Fruit fly (Drosophila melanogaster) ovary, adult (tissue): ENCODE data around the gene CG10435.

Experiments used
- CG17801 ChIP-seq: fragments of 200-800 bp; optimal IDR thresholded peaks from 2 replicates; lab custom pipeline; 2019; ENCODE audit warnings: missing biosample characterization, mild to moderate bottlenecking, missing genetic modification characterization, moderate library complexity; ENCODE audit not compliant: partially characterized antibody

The CG10435 gene

DNA sequence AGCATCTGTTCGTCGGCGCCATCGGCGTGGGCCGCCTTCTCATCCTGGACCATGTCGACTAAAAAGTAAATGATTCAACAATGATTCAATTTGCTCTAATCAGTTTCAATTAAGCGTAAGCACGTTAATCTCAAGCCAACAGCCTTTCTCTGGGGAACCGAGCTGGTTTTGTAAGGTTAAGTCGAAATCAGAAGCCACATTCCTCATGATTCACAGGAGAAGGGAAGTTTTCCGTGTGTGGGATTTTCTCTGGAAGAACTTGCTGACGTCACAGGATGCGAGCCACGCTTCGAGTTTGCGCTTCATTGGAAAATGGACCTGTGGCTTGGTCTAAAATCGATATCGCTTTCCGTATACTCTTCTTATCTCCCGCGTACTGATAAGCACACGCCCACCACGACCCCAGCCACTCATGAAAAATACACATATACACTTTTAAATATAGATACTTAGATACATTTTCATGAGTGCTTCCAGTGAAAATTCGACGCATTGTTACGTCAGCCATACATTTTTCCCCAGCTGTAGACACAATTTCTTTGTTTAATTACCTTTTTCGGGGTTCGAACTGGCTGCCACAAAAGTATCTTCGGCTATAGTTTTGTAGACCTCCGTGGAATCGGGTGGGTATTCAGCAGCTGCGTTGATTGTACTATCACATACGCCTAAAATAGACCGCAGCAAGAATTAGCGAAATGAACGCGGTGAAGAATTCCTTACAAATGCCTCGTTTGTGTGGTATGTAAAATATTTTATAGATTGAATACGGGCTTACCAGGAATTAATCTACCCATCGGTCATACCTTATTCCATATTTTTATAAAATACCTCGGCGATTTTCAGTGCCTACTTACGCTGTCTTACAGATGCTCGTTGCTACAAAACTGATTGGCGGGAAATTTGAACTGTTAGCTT is 35.7 kb downstream of the CG10435 start:
- peak; percentile 32 for TF ChIP-seq CG17801 (GFP tag; lab: Kevin White, UChicago)

DNA sequence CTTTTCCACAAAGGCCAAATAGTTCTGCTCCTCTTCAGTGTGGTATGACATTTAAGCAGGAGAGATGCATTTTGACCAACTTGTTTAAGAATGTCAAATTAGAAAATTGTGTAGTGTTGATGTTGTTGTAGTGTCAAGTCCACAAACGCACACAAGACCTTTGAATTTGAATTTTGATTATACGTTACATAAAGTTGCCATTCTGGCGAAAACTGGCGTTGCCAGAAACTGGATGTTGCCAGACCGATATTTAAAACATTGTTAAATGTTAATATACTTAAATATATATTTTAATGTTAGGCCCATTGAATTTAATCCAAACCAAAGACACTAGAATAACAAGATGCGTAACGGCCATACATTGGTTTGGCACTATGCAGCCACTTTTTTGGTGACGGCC is 40.0 kb downstream of the CG10435 start:
- TF ChIP-seq CG17801 (GFP tag; lab: Kevin White, UChicago) = no peak

DNA sequence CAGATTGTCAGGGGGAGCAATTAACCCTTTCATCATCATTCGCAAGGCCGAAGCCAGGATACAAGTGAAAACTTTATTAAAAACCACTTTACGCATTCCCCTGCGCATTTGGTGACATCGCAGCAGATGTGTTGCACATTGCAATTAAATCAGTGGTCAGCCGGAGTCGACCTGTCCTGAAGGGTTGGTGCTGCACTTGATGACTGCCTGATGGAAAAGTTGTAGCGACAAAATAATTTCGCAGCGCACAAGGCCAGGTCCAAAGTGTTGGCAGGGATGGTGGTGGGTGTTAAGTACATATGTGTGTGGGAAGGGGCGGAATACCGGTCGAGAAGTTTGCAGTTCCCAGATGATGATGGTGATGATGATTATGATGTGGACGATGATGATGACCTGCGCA is 40.8 kb downstream of the CG10435 start:
- TF ChIP-seq CG17801 (GFP tag; lab: Kevin White, UChicago) = no peak

DNA sequence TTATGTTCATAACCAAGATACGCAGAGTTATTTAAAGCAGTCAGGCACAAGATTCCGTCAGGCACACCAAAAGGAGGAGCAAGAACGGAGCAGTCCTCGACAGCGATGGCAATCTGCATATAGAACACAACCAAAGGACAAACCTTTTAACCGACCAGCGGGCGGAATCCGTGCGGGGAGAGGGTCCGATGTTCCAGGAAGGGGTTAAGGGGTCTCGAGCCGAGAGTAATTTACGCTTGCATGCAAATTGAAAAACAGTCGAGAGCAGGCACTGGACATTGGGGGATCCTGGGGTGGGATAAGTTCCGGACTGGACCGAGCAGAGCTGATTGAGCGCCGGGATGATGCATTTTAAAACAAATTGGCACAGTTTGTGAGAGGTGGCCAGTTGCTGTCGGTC is 42.4 kb downstream of the CG10435 start:
- TF ChIP-seq CG17801 (GFP tag; lab: Kevin White, UChicago) = no peak

DNA sequence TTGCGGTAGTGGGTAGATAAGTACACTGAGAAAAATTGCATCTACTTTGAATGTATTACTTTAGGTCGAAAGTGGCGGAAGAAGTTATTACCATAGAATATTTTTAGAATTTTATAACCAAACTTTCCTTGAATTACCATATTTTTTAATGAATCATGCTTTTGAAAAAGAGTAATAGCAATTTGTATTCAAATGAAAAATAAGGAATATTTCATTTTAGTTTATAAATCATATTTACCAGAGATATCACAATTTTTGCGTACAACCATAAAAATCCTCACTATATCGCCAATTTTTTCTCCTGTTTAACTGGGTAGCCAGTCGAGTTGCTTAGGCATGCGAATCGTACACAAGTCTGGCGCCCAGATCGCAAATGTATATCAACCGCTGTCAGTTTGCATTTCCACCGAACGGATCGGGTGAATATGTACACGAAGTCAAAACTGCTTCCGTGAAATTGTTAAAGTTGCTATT is 43.3 kb downstream of the CG10435 start:
- no peak for TF ChIP-seq CG17801 (GFP tag; lab: Kevin White, UChicago)

DNA sequence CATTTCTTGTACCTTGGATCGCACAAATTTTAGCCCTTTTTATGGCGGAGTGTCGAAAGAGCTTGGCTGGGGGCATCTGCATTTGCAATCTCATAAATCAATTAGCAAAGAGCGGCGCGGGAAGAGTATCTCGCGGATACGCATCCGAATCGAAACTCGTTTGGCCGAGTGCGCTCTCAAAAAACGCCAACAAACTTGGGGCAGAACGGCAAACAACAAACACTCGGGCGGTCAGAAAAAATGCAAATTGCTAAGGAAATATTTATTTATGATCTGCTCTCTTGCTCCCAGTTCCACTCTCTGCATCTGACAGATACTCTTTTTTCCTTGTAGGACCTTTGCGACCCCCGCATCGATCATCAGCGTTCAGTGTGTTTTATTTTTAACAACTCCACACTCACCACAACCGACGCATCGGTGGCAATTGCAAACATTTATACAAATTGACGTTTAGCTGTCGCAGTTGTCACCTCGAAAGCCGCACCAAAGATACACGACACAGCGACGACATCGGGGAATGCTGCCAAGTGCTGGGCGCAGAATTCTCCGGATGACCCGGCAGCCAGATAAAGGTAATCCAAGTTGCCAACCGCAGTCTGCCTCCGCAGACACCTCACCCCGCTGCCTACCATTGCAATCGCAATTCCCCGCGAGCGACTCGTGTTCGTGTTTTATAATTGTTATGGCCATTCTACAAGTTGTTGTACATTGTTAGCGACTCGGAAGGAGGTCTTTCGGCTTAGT is 43.9 kb downstream of the CG10435 start:
- TF ChIP-seq CG17801 (GFP tag; lab: Kevin White, UChicago) = no peak

DNA sequence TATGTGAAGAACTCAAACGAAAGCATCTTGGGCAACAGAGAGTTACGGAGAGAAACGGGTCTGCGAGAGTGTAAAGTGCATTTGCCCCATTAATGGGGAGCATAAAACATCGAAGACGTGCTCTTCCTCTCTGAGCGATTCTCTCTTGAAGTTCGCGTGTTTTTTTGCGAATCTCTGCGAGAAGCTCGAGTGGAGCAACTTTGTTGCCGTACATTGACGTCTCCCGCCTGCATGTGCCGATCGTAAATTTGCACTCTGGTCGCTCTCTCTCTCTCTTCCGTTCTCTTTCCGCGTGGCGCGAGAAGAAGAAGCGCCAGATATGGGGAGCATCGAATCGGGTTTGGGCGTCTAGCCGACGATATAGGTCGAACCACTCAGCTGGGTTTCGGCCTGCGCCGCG is 45.2 kb downstream of the CG10435 start:
- peak; percentile 18 for TF ChIP-seq CG17801 (GFP tag; lab: Kevin White, UChicago)

DNA sequence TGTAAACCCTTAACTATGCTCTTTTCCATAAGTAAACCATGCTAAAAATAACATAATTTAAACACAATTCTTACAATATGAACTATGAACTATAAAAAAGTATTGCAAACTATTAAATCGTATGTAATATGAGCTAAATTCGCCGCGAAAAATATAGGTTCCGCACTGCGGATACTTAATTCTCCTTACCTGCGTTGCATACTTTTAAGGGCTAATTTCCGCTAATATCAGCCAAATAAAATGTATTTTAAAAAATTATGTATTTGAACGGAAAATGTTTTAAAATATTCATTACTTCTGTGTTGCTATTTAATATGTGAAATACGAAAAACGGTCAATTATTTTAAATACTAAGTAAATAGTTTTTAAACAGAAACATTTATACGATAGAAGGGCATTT is 45.7 kb downstream of the CG10435 start, which contains the start of gene dsx:
TSS of gene dsx (minus strand) at position 62 of the 400 bp plus-strand sequence.
- no peak for TF ChIP-seq CG17801 (GFP tag; lab: Kevin White, UChicago)

DNA sequence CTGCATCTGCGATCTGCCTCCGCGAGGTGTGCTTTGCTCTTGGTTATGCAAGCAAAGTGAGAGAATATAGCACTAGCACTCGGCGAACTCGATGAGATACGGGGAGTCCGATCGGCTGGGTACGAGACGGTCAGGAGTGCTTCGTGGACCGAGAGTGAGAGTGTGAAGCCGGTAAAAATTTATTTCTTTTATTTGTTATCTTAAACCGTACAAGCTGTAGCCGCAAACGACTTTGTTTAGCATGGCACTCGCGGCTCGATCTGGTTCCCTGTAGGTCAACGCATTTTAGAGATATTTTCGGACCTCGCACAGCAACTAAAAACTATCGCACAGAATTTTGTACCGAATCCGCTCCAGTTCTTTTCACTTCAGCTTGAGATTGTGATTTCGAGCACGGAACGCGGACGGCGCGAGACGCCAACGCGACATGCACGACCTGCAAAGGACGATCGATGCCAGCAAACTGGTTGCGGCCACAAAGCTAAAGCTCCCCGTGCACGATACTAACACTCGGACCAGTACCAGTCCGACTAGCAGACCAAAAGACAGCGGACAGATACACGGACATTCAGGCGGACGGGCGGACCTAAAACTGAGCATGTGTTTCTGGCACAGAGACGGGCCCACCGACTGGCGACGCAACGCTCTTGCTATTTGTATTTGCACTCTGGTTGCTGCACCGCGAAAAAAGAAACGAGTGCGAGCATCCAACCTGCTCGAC is 46.3 kb downstream of the CG10435 start:
- TF ChIP-seq CG17801 (GFP tag; lab: Kevin White, UChicago) = no peak

DNA sequence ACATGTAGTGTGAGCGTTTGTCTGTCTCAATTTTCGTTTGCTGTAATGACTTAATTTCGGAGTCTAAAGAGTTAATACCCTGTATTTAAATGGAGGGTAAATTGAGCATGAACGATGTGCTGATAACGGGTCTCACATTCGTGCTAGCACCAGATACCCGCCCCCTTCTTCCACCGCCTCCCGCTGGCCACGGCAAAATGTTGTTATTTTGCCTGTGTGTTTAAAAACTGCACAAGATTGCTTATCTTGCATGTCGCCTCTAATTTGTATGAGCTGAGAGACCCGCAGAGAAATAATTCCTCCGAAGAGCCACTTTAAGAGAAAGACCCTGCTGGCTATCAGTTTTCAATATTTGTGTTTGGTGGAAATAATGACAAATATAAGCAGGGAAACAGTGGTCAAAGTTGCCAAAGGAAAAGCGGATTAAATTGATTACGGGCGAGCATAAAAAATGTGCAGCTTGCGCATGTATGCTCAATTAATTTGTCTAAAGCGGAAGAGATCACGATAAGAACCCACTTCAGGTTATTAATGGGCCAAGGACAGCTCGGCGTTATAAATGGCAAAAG is 48.2 kb downstream of the CG10435 start:
- TF ChIP-seq CG17801 (GFP tag; lab: Kevin White, UChicago) = no peak

DNA sequence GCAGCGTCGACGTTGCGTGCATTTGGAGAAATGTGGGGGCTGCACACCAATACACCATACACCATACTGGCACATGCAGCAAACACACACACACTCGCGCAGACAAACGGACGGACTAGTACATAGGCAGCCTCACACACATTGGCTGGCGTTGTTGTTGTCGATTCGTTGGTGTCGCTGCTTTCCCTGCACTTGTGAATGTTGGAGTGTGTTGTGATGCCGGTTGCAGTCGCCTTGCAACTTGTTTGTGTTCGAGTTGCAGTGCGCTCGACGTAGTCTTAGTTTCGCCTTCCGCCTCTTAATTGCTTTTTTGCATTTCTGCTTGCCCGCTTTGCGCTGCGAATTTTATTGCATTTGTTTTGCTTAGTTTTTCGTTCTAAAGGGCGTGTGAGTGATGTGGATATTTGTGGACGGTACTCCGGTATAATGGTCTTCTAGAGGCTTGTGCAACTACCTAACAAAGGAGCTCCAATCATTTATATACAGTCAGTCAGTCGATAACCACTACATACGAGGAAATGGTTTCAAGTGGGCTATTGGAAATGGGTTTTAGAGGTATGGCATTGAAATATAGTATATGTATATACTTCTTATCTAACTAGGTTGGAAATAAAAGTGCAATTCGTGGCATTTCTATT is 49.4 kb downstream of the CG10435 start:
- TF ChIP-seq CG17801 (GFP tag; lab: Kevin White, UChicago) = no peak

DNA sequence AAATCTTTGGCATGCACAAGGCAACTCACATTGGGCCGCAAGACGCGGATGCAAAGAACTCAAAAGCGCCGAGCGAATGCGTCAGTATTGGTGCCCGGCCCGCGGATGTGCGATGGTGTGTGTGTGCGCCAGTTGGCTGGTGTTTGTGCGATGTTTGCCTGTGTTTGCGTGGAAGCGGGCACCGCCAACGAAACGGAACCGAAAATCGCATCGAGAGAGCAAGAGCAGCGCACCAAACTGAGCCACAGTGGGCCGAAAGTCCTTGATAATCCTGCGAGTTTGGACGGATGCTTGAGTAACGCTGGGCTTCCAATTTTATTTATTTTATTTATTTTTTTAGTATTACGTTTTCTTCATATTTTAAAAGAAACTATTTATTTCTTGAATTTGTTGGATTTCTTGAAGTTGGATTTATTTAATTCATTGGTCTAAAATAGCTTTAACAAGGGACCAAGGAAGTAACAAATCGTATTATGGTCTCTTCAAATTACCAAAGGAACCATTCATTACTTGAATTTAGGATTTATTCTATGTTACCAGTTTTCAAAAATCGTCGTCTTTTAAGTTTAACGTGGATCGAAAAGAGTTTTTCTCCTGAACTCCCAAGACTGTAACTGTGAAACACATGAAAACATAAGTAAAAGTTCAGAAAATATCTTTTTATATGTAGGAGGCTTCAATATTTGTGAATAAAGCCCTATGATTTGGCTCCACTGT is 50.1 kb downstream of the CG10435 start:
- no peak for TF ChIP-seq CG17801 (GFP tag; lab: Kevin White, UChicago)

DNA sequence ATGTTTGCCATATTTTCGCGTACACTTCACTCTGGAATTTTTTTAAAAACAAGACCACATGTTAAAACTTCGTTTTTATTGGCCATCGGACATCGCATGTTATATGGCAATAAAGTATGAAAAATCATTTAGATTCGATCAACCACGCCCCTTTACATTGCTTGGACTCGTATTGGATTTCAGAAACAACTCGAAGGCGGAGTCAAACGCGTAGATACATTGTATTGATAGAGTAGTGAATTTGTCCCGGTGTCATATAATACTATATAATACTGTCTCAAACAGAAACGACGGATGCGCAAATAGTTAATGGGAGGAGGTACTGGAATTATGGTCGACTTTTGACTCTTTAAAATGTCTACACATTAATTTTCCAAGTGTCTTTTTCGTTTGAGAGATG is 51.7 kb downstream of the CG10435 start:
- no peak for TF ChIP-seq CG17801 (GFP tag; lab: Kevin White, UChicago)
